Worm (Caenorhabditis elegans) whole organism, L4 larva: ENCODE results near the gene F19B10.3.

Experiments
- F49E8.2 ChIP-seq: sonication (generic microtip); optimal IDR thresholded peaks from 2 replicates; lab custom pipeline; 2016; ENCODE audit warnings: missing compliant biosample characterization, mild to moderate bottlenecking, missing genetic modification characterization, borderline replicate concordance
- T20F7.1 ChIP-seq: fragments of 200-800 bp; sonication (Bioruptor generic); optimal IDR thresholded peaks from 2 replicates; lab custom pipeline; 2018; ENCODE audit warnings: mild to moderate bottlenecking, missing genetic modification characterization, missing compliant biosample characterization
- T26A8.4 ChIP-seq: fragments of 200-800 bp; sonication (Bioruptor generic); IDR thresholded peaks from 2 replicates; pipeline ENCODE4 v1.3.6; 2022; ENCODE audit warnings: missing genetic modification characterization, missing compliant biosample characterization
- Y105C5A.15 ChIP-seq: fragments of 200-800 bp; sonication (Bioruptor generic); IDR thresholded peaks from 2 replicates; pipeline ENCODE4 v1.3.6; 2022; ENCODE audit warnings: missing genetic modification characterization, missing compliant biosample characterization
- Y48G9A.11 ChIP-seq: fragments of 200-800 bp; sonication (Bioruptor generic); IDR thresholded peaks from 2 replicates; pipeline ENCODE4 v1.3.6; 2022; ENCODE audit warnings: missing genetic modification reagents, missing genetic modification characterization, missing compliant biosample characterization
- Y5F2A.4 ChIP-seq: fragments of 200-800 bp; sonication (Bioruptor generic); optimal IDR thresholded peaks from 2 replicates; lab custom pipeline; 2018; ENCODE audit warnings: mild to moderate bottlenecking, missing genetic modification characterization, missing compliant biosample characterization
- Y75B8A.6 ChIP-seq: fragments of 200-800 bp; sonication (Bioruptor generic); IDR thresholded peaks from 2 replicates; pipeline ENCODE4 v1.3.6; 2022; ENCODE audit warnings: missing genetic modification reagents, missing genetic modification characterization, missing compliant biosample characterization
- ZK337.2 ChIP-seq: fragments of 200-800 bp; sonication (Bioruptor generic); IDR thresholded peaks from 2 replicates; pipeline ENCODE4 v1.3.6; 2022; ENCODE audit warnings: missing genetic modification reagents, missing genetic modification characterization, missing compliant biosample characterization
- ama-1 ChIP-seq: fragments of 150-350 bp; optimal IDR thresholded peaks from 2 replicates; lab custom pipeline; 2014; ENCODE audit warnings: inconsistent platforms, mixed read lengths
- ceh-20 ChIP-seq: fragments of 200-800 bp; sonication (Bioruptor generic); IDR thresholded peaks from 2 replicates; pipeline ENCODE4 v1.3.6; 2022; ENCODE audit warnings: missing genetic modification reagents, missing genetic modification characterization, missing compliant biosample characterization
- cey-2 ChIP-seq: sonication (generic microtip); optimal IDR thresholded peaks from 3 replicates; lab custom pipeline; 2017; ENCODE audit warnings: missing genetic modification characterization, mild to moderate bottlenecking, missing compliant biosample characterization, antibody characterized with exemption, borderline replicate concordance; ENCODE audit not compliant: insufficient read depth
- daf-12 ChIP-seq: fragments of 150-350 bp; optimal IDR thresholded peaks from 2 replicates; lab custom pipeline; 2014; ENCODE audit warnings: missing biosample characterization, missing genetic modification reagents, missing genetic modification characterization
- daf-19 ChIP-seq: fragments of 200-800 bp; sonication (Bioruptor generic); conservative IDR thresholded peaks from 2 replicates; pipeline ENCODE4 v1.3.6; 2022; ENCODE audit warnings: missing genetic modification characterization, missing compliant biosample characterization
- dpl-1 ChIP-seq: fragments of 150-350 bp; optimal IDR thresholded peaks from 2 replicates; lab custom pipeline; 2014; ENCODE audit warnings: missing biosample characterization, missing genetic modification reagents, missing genetic modification characterization
- duxl-1 ChIP-seq: sonication (generic microtip); optimal IDR thresholded peaks from 2 replicates; lab custom pipeline; 2016; ENCODE audit warnings: mild to moderate bottlenecking, missing genetic modification characterization, moderate library complexity, missing compliant biosample characterization; ENCODE audit not compliant: poor library complexity
- egl-27 ChIP-seq: sonication (generic microtip); optimal IDR thresholded peaks from 3 replicates; lab custom pipeline; 2017; ENCODE audit warnings: missing biosample characterization, missing genetic modification reagents, missing genetic modification characterization
- egl-43 ChIP-seq: fragments of 200-800 bp; sonication (Bioruptor generic); IDR thresholded peaks from 2 replicates; pipeline ENCODE4 v1.3.6; 2022; ENCODE audit warnings: missing genetic modification reagents, missing genetic modification characterization, missing compliant biosample characterization
- fos-1 ChIP-seq: fragments of 150-350 bp; optimal IDR thresholded peaks from 2 replicates; lab custom pipeline; 2014; ENCODE audit warnings: missing biosample characterization, missing genetic modification characterization
- hif-1 ChIP-seq, 2 experiments: sonication (generic microtip); optimal IDR thresholded peaks; 2 replicates each; lab custom pipeline; 2016 to 2017; ENCODE audit warnings: missing compliant biosample characterization in 2 of 2, missing genetic modification characterization in 2 of 2, missing genetic modification reagents in 2 of 2, missing genotype in 2 of 2, mild to moderate bottlenecking in 1 of 2
- hmg-1.1 ChIP-seq: fragments of 200-800 bp; sonication (Bioruptor generic); IDR thresholded peaks from 2 replicates; pipeline ENCODE4 v1.3.6; 2022; ENCODE audit warnings: missing genetic modification reagents, missing genetic modification characterization, missing compliant biosample characterization
- jun-1 ChIP-seq: fragments of 150-350 bp; optimal IDR thresholded peaks from 2 replicates; lab custom pipeline; 2014; ENCODE audit warnings: missing biosample characterization, missing genetic modification reagents, missing genetic modification characterization
- lin-1 ChIP-seq: fragments of 200-800 bp; sonication (Bioruptor generic); IDR thresholded peaks from 2 replicates; pipeline ENCODE4 v1.3.6; 2022; ENCODE audit warnings: missing genetic modification reagents, missing genetic modification characterization, missing compliant biosample characterization
- lin-13 ChIP-seq: fragments of 150-350 bp; optimal IDR thresholded peaks from 2 replicates; lab custom pipeline; 2014; ENCODE audit warnings: missing biosample characterization, missing genetic modification reagents, missing genetic modification characterization
- lin-29 ChIP-seq: fragments of 200-800 bp; sonication (Bioruptor generic); IDR thresholded peaks from 2 replicates; pipeline ENCODE4 v1.3.6; 2022; ENCODE audit warnings: missing genetic modification reagents, missing genetic modification characterization, missing compliant biosample characterization
- lir-3 ChIP-seq: sonication (generic microtip); optimal IDR thresholded peaks from 2 replicates; lab custom pipeline; 2016; ENCODE audit warnings: mild to moderate bottlenecking, missing genetic modification characterization, missing compliant biosample characterization
- madf-5 ChIP-seq, 2 experiments: fragments of 200-800 bp; sonication (Bioruptor generic); IDR thresholded peaks; 2 replicates each; pipeline ENCODE4 v1.3.6; 2022; ENCODE audit warnings: missing compliant biosample characterization in 2 of 2, missing genetic modification characterization in 2 of 2
- madf-9 ChIP-seq: fragments of 200-800 bp; sonication (Bioruptor generic); conservative IDR thresholded peaks from 2 replicates; pipeline ENCODE4 v1.3.6; 2022; ENCODE audit warnings: missing genetic modification reagents, missing genetic modification characterization, missing compliant biosample characterization
- mes-2 ChIP-seq: sonication (generic microtip); optimal IDR thresholded peaks from 2 replicates; lab custom pipeline; 2016; ENCODE audit warnings: missing genotype, mild to moderate bottlenecking, missing genetic modification characterization, missing compliant biosample characterization; ENCODE audit not compliant: poor library complexity, severe bottlenecking
- mxl-3 ChIP-seq: fragments of 200-800 bp; sonication (Bioruptor generic); optimal IDR thresholded peaks from 2 replicates; lab custom pipeline; 2018; ENCODE audit warnings: mild to moderate bottlenecking, missing genetic modification characterization, missing compliant biosample characterization
- nhr-10 ChIP-seq: fragments of 150-350 bp; optimal IDR thresholded peaks from 2 replicates; lab custom pipeline; 2014; ENCODE audit warnings: missing biosample characterization, missing genetic modification characterization
- nhr-102 ChIP-seq: sonication (generic microtip); optimal IDR thresholded peaks from 2 replicates; lab custom pipeline; 2016; ENCODE audit warnings: mild to moderate bottlenecking, missing genetic modification characterization, moderate library complexity, missing compliant biosample characterization
- nhr-25 ChIP-seq: sonication (generic microtip); optimal IDR thresholded peaks from 2 replicates; lab custom pipeline; 2017; ENCODE audit warnings: missing genetic modification characterization, mild to moderate bottlenecking, missing compliant biosample characterization, antibody characterized with exemption, moderate library complexity, borderline replicate concordance; ENCODE audit not compliant: insufficient read depth
- nhr-48 ChIP-seq: sonication (generic microtip); optimal IDR thresholded peaks from 2 replicates; lab custom pipeline; 2016; ENCODE audit warnings: mild to moderate bottlenecking, missing genetic modification characterization, missing compliant biosample characterization
- pha-4 ChIP-seq, 2 experiments: fragments of 150-350 bp in 1 of 2; fragments of 200-800 bp in 1 of 2; sonication (Bioruptor generic) in 1 of 2; IDR thresholded peaks in 1 of 2; optimal IDR thresholded peaks in 1 of 2; 2 replicates each; pipeline versions ENCODE4 v1.3.6 to Lab custom; 2014 to 2022; ENCODE audit warnings: missing genetic modification characterization in 2 of 2, missing genetic modification reagents in 2 of 2, missing biosample characterization in 1 of 2, missing compliant biosample characterization in 1 of 2
- pqm-1 ChIP-seq: sonication (generic microtip); optimal IDR thresholded peaks from 2 replicates; lab custom pipeline; 2017; ENCODE audit warnings: missing biosample characterization, missing genetic modification characterization
- rbr-2 ChIP-seq: sonication (generic microtip); optimal IDR thresholded peaks from 2 replicates; lab custom pipeline; 2016; ENCODE audit warnings: missing genotype, missing genetic modification characterization, missing compliant biosample characterization
- saeg-2 ChIP-seq: fragments of 200-800 bp; sonication (Bioruptor generic); IDR thresholded peaks from 2 replicates; pipeline ENCODE4 v1.3.6; 2022; ENCODE audit warnings: missing genetic modification reagents, missing genetic modification characterization, missing compliant biosample characterization
- sdz-12 ChIP-seq: fragments of 200-800 bp; sonication (Bioruptor generic); optimal IDR thresholded peaks from 2 replicates; lab custom pipeline; 2018; ENCODE audit warnings: mild to moderate bottlenecking, missing genetic modification characterization, missing compliant biosample characterization
- skn-1 ChIP-seq: fragments of 150-350 bp; optimal IDR thresholded peaks from 2 replicates; lab custom pipeline; 2014; ENCODE audit warnings: missing biosample characterization, missing genetic modification characterization
- snpc-4 ChIP-seq: fragments of 150-350 bp; optimal IDR thresholded peaks from 2 replicates; lab custom pipeline; 2014; ENCODE audit warnings: missing biosample characterization, missing genetic modification characterization
- spr-1 ChIP-seq: sonication (generic microtip); optimal IDR thresholded peaks from 2 replicates; lab custom pipeline; 2016; ENCODE audit warnings: mild to moderate bottlenecking, missing genetic modification characterization, missing compliant biosample characterization
- spr-3 ChIP-seq: fragments of 200-800 bp; sonication (Bioruptor generic); optimal IDR thresholded peaks from 2 replicates; lab custom pipeline; 2018; ENCODE audit warnings: mild to moderate bottlenecking, missing genetic modification characterization, missing compliant biosample characterization
- tra-1 ChIP-seq: fragments of 200-800 bp; sonication (Bioruptor generic); IDR thresholded peaks from 2 replicates; pipeline ENCODE4 v1.3.6; 2022; ENCODE audit warnings: missing genetic modification reagents, missing genetic modification characterization, missing compliant biosample characterization
- unc-39 ChIP-seq: sonication (generic microtip); optimal IDR thresholded peaks from 2 replicates; lab custom pipeline; 2017; ENCODE audit warnings: missing biosample characterization, missing genetic modification characterization
- vab-7 ChIP-seq: fragments of 200-800 bp; sonication (Bioruptor generic); IDR thresholded peaks from 2 replicates; pipeline ENCODE4 v1.3.6; 2022; ENCODE audit warnings: missing genetic modification reagents, missing genetic modification characterization, missing compliant biosample characterization
- zag-1 ChIP-seq: fragments of 150-350 bp; optimal IDR thresholded peaks from 2 replicates; lab custom pipeline; 2014; ENCODE audit warnings: missing biosample characterization, missing genetic modification characterization
- zfp-2 ChIP-seq: sonication (generic microtip); optimal IDR thresholded peaks from 2 replicates; lab custom pipeline; 2016; ENCODE audit warnings: mild to moderate bottlenecking, missing genetic modification characterization, missing compliant biosample characterization
- zip-11 ChIP-seq: fragments of 200-800 bp; sonication (Bioruptor generic); IDR thresholded peaks from 2 replicates; pipeline ENCODE4 v1.3.6; 2022; ENCODE audit warnings: missing genetic modification characterization, missing compliant biosample characterization
- ztf-11 ChIP-seq: fragments of 150-350 bp; optimal IDR thresholded peaks from 2 replicates; lab custom pipeline; 2014; ENCODE audit warnings: missing biosample characterization, missing genetic modification characterization
- ztf-7 ChIP-seq: fragments of 150-350 bp; optimal IDR thresholded peaks from 2 replicates; lab custom pipeline; 2014; ENCODE audit warnings: missing biosample characterization, missing genetic modification characterization

F19B10.3 gene

DNA sequence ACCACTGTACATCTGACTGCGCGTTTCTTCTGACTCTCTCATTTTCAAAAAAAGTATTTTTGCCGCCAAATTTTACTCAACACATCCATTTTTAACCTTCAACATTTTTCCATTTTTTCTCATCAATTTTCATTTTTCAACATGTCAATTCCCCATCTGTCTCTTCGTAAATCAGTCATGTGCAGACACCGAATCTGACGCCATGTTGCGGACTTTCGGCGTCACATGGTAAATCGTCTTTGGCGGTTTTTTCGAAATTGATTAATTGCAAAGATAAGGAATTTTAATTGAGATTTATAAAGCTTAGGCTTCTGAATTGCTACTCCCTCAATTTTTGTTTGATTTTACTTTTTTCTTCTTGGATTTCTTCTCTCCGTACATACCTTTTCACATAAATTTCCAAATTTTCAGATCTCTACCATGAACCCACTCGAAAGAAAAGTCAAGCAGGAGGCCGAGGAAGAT lies 18.2 kb downstream of the F19B10.3 start, which contains the start of gene F19B10.1:
Gene F19B10.1, plus strand, starts transcription at position 415 of the 465 bp plus-strand sequence.
- TF ChIP-seq dpl-1 (GFP tag; lab: Kevin White, UChicago) (peak; percentile 93), lin-1 (GFP tag; lab: Robert Waterston, UW) (no peak), nhr-48 (tag; lab: Kevin White, UChicago) (no peak), hmg-1.1 (GFP tag; lab: Robert Waterston, UW) (no peak), ZK337.2 (no peak), spr-3 (GFP tag; lab: Kevin White, UChicago) (no peak), hif-1 (tag; optimal IDR thresholded peaks at IDR 0.05; lab: Kevin White, UChicago) (no peak), skn-1 (tag; lab: Kevin White, UChicago) (no peak), Y105C5A.15 (GFP tag; lab: Robert Waterston, UW) (no peak), nhr-102 (tag; lab: Kevin White, UChicago) (no peak), Y5F2A.4 (no peak), saeg-2 (GFP tag; lab: Robert Waterston, UW) (no peak), F49E8.2 (no peak), zag-1 (tag; lab: Kevin White, UChicago) (no peak), egl-43 (no peak), Y48G9A.11 (GFP tag; lab: Robert Waterston, UW) (no peak), spr-1 (tag; lab: Kevin White, UChicago) (no peak), zfp-2 (no peak), nhr-10 (no peak), nhr-25 (tag; lab: Kevin White, UChicago) (peak; percentile 9), ceh-20 (peak; percentile 24; the same call in 1 of the 2 replicates), unc-39 (tag; lab: Kevin White, UChicago) (no peak), daf-12 (tag; lab: Kevin White, UChicago) (no peak), tra-1 (GFP tag; lab: Robert Waterston, UW) (no peak), fos-1 (no peak), T20F7.1 (GFP tag; lab: Kevin White, UChicago) (no peak), snpc-4 (tag; lab: Kevin White, UChicago) (no peak), pha-4 (GFP tag; IDR thresholded peaks at IDR 0.05; lab: Robert Waterston, UW) (no peak), pha-4 (tag; optimal IDR thresholded peaks at IDR 0.05; lab: Kevin White, UChicago) (no peak), daf-19 (GFP tag; lab: Robert Waterston, UW) (no peak), mes-2 (peak; percentile 86), duxl-1 (tag; lab: Kevin White, UChicago) (peak; percentile 85), jun-1 (tag; lab: Kevin White, UChicago) (no peak), vab-7 (no peak), Y75B8A.6 (GFP tag; lab: Robert Waterston, UW) (no peak), madf-9 (GFP tag; lab: Robert Waterston, UW) (no peak), cey-2 (no peak), lin-13 (GFP tag; lab: Kevin White, UChicago) (peak; percentile 41), zip-11 (GFP tag; lab: Robert Waterston, UW) (no peak), T26A8.4 (GFP tag; lab: Robert Waterston, UW) (no peak), pqm-1 (peak; percentile 3), ama-1 (lab: Kevin White, UChicago) (no peak), rbr-2 (tag; lab: Kevin White, UChicago) (no peak), egl-27 (tag; lab: Kevin White, UChicago) (no peak), ztf-7 (tag; lab: Kevin White, UChicago) (no peak), madf-5 (GFP tag; IDR thresholded peaks at IDR 0.05; lab: Robert Waterston, UW) (no peak), ztf-11 (tag; lab: Kevin White, UChicago) (no peak), mxl-3 (peak; percentile 63), sdz-12 (GFP tag; lab: Kevin White, UChicago) (no peak), lir-3 (no peak), lin-29 (GFP tag; lab: Robert Waterston, UW) (no peak)
